Fruit fly (Drosophila melanogaster) whole organism, embryonic: ENCODE data around the gene ft.

Experiments
- PHDP ChIP-seq: fragments of 200-800 bp; sonication (Bioruptor generic); optimal IDR thresholded peaks from 3 replicates; lab custom pipeline; 2018; ENCODE audit warnings: missing biosample characterization, mild to moderate bottlenecking, missing genetic modification characterization, moderate library complexity
- Rx ChIP-seq: fragments of 200-800 bp; sonication (Bioruptor generic); IDR thresholded peaks from 2 replicates; pipeline ENCODE4 v1.3.6; 2022; ENCODE audit warnings: missing biosample characterization, missing genetic modification characterization
- pita ChIP-seq: fragments of 200-800 bp; sonication (Bioruptor generic); optimal IDR thresholded peaks from 2 replicates; lab custom pipeline; 2017; ENCODE audit warnings: missing biosample characterization, mild to moderate bottlenecking, missing genetic modification characterization

dm6 chr2L:4197913-4198319, 23.7 kb downstream of the ft start, which contains the start of gene Naprt:
- TF ChIP-seq PHDP (tag; lab: Kevin White, UChicago) (no peak), pita (GFP tag; lab: Kevin White, UChicago) (no peak), Rx (GFP tag; lab: Robert Waterston, UW) (no peak)
